Fruit fly (Drosophila melanogaster) whole organism, prepupa: ENCODE data around the gene mal.

Experiments used
- Blimp-1 ChIP-seq: fragments of 200-800 bp; sonication (Bioruptor generic); optimal IDR thresholded peaks from 3 replicates; lab custom pipeline; 2017; ENCODE audit warnings: missing biosample characterization, missing genetic modification characterization, mild to moderate bottlenecking, moderate library complexity, missing genetic modification reagents
- CG15336 ChIP-seq: fragments of 200-800 bp; sonication (Bioruptor generic); IDR thresholded peaks from 2 replicates; pipeline ENCODE4 v1.3.6; 2022; ENCODE audit warnings: missing biosample characterization, missing genetic modification characterization
- CG1621 ChIP-seq: fragments of 200-800 bp; sonication (Bioruptor generic); optimal IDR thresholded peaks from 3 replicates; lab custom pipeline; 2018; ENCODE audit warnings: missing biosample characterization, mild to moderate bottlenecking, missing genetic modification characterization
- CG3032 ChIP-seq: fragments of 200-800 bp; optimal IDR thresholded peaks from 2 replicates; lab custom pipeline; 2019; ENCODE audit warnings: missing biosample characterization, mild to moderate bottlenecking, missing genetic modification characterization, moderate library complexity
- CG31627 ChIP-seq: fragments of 200-800 bp; sonication (Bioruptor generic); optimal IDR thresholded peaks from 3 replicates; lab custom pipeline; 2016; ENCODE audit warnings: missing biosample characterization, missing genetic modification characterization
- CG32006 ChIP-seq: fragments of 200-800 bp; sonication (Bioruptor generic); optimal IDR thresholded peaks from 3 replicates; lab custom pipeline; 2017; ENCODE audit warnings: missing biosample characterization, mild to moderate bottlenecking, missing genetic modification characterization
- CG34406 ChIP-seq: fragments of 200-800 bp; sonication (Bioruptor generic); optimal IDR thresholded peaks from 3 replicates; lab custom pipeline; 2016; ENCODE audit warnings: missing biosample characterization, missing genetic modification characterization
- CG4318 ChIP-seq: fragments of 200-800 bp; sonication (Bioruptor generic); optimal IDR thresholded peaks from 3 replicates; lab custom pipeline; 2017; ENCODE audit warnings: missing biosample characterization, mild to moderate bottlenecking, missing genetic modification characterization
- CG6792 ChIP-seq: fragments of 200-800 bp; sonication (Bioruptor generic); optimal IDR thresholded peaks from 3 replicates; lab custom pipeline; 2016; ENCODE audit warnings: missing biosample characterization, missing genetic modification characterization
- CG6854 ChIP-seq: fragments of 200-800 bp; sonication (Bioruptor generic); optimal IDR thresholded peaks from 2 replicates; lab custom pipeline; 2017; ENCODE audit warnings: missing biosample characterization, mild to moderate bottlenecking, missing genetic modification characterization
- CG8119 ChIP-seq: fragments of 200-800 bp; sonication (Bioruptor generic); IDR thresholded peaks from 3 replicates; pipeline ENCODE4 v1.3.6; 2022; ENCODE audit warnings: missing biosample characterization, missing genetic modification characterization
- CG8319 ChIP-seq: fragments of 200-800 bp; sonication (Bioruptor generic); optimal IDR thresholded peaks from 3 replicates; lab custom pipeline; 2016; ENCODE audit warnings: missing biosample characterization, missing genetic modification characterization
- CG9139 ChIP-seq: fragments of 200-800 bp; sonication (Bioruptor generic); optimal IDR thresholded peaks from 3 replicates; lab custom pipeline; 2017; ENCODE audit warnings: missing biosample characterization, mild to moderate bottlenecking, missing genetic modification characterization
- Eip78C ChIP-seq: fragments of 200-800 bp; sonication (Bioruptor generic); peaks from one replicate; lab custom pipeline; 2016; ENCODE audit warnings: missing biosample characterization, missing genetic modification characterization
- Ets21C ChIP-seq: fragments of 200-800 bp; sonication (Bioruptor generic); optimal IDR thresholded peaks from 3 replicates; lab custom pipeline; 2016; ENCODE audit warnings: missing biosample characterization, missing genetic modification characterization
- Ets96B ChIP-seq: fragments of 200-800 bp; optimal IDR thresholded peaks from 2 replicates; lab custom pipeline; 2019; ENCODE audit warnings: missing biosample characterization, mild to moderate bottlenecking, missing genetic modification characterization, moderate library complexity
- Gug ChIP-seq: fragments of 200-800 bp; sonication (Bioruptor generic); IDR thresholded peaks from 2 replicates; pipeline ENCODE4 v1.3.6; 2022; ENCODE audit warnings: missing biosample characterization, missing genetic modification characterization
- Hr38 ChIP-seq: sonication (Bioruptor generic); optimal IDR thresholded peaks from 2 replicates; lab custom pipeline; 2016; ENCODE audit warnings: missing biosample characterization, missing genetic modification characterization
- Hr39 ChIP-seq: fragments of 200-800 bp; sonication (Bioruptor generic); optimal IDR thresholded peaks from 2 replicates; lab custom pipeline; 2016; ENCODE audit warnings: missing biosample characterization, missing genetic modification characterization
- Hr4 ChIP-seq: fragments of 200-800 bp; sonication (Bioruptor generic); optimal IDR thresholded peaks from 3 replicates; lab custom pipeline; 2016; ENCODE audit warnings: missing biosample characterization, missing genetic modification characterization
- Met ChIP-seq: fragments of 200-800 bp; sonication (Bioruptor generic); optimal IDR thresholded peaks from 3 replicates; lab custom pipeline; 2016; ENCODE audit warnings: missing biosample characterization, missing genetic modification characterization
- OdsH ChIP-seq: fragments of 200-800 bp; sonication (Bioruptor generic); optimal IDR thresholded peaks from 3 replicates; lab custom pipeline; 2016; ENCODE audit warnings: missing biosample characterization, missing genetic modification characterization
- achi ChIP-seq: fragments of 200-800 bp; sonication (Bioruptor generic); optimal IDR thresholded peaks from 3 replicates; lab custom pipeline; 2016; ENCODE audit warnings: missing biosample characterization, missing genetic modification characterization
- cyc ChIP-seq: fragments of 200-800 bp; sonication (Bioruptor generic); optimal IDR thresholded peaks from 3 replicates; lab custom pipeline; 2016; ENCODE audit warnings: missing biosample characterization, missing genetic modification characterization
- dsx ChIP-seq: fragments of 200-800 bp; optimal IDR thresholded peaks from 3 replicates; lab custom pipeline; 2019; ENCODE audit warnings: missing biosample characterization, mild to moderate bottlenecking, missing genetic modification characterization, moderate library complexity; ENCODE audit not compliant: poor library complexity, severe bottlenecking
- esn ChIP-seq: fragments of 200-800 bp; sonication (Bioruptor generic); optimal IDR thresholded peaks from 2 replicates; lab custom pipeline; 2016; ENCODE audit warnings: missing biosample characterization, mild to moderate bottlenecking, missing genetic modification characterization, moderate library complexity
- fd59A ChIP-seq: fragments of 200-800 bp; sonication (Bioruptor generic); optimal IDR thresholded peaks from 2 replicates; lab custom pipeline; 2017; ENCODE audit warnings: missing biosample characterization, mild to moderate bottlenecking, missing genetic modification characterization, missing genetic modification reagents
- fd85E ChIP-seq: fragments of 200-800 bp; sonication (Bioruptor generic); optimal IDR thresholded peaks from 3 replicates; lab custom pipeline; 2016; ENCODE audit warnings: missing biosample characterization, missing genetic modification characterization
- lz ChIP-seq: fragments of 200-800 bp; sonication (Bioruptor generic); optimal IDR thresholded peaks from 3 replicates; lab custom pipeline; 2016; ENCODE audit warnings: missing biosample characterization, missing genetic modification characterization
- net ChIP-seq: fragments of 200-800 bp; sonication (Bioruptor generic); optimal IDR thresholded peaks from 3 replicates; lab custom pipeline; 2016; ENCODE audit warnings: missing biosample characterization, missing genetic modification characterization
- pdm3 ChIP-seq: fragments of 200-800 bp; sonication (Bioruptor generic); optimal IDR thresholded peaks from 3 replicates; lab custom pipeline; 2016; ENCODE audit warnings: missing biosample characterization, missing genetic modification characterization
- salr ChIP-seq, 2 experiments: fragments of 200-800 bp; sonication (Bioruptor generic); optimal IDR thresholded peaks; 3 replicates each; lab custom pipeline; 2016 to 2018; ENCODE audit warnings: missing biosample characterization in 2 of 2, missing genetic modification characterization in 2 of 2, mild to moderate bottlenecking in 1 of 2
- svp ChIP-seq: fragments of 200-800 bp; sonication (Bioruptor generic); peaks from one replicate; lab custom pipeline; 2016; ENCODE audit warnings: missing biosample characterization, missing genetic modification characterization
- topi ChIP-seq: fragments of 200-800 bp; sonication (Bioruptor generic); optimal IDR thresholded peaks from 3 replicates; lab custom pipeline; 2016; ENCODE audit warnings: missing biosample characterization, missing genetic modification characterization

Gene mal

DNA sequence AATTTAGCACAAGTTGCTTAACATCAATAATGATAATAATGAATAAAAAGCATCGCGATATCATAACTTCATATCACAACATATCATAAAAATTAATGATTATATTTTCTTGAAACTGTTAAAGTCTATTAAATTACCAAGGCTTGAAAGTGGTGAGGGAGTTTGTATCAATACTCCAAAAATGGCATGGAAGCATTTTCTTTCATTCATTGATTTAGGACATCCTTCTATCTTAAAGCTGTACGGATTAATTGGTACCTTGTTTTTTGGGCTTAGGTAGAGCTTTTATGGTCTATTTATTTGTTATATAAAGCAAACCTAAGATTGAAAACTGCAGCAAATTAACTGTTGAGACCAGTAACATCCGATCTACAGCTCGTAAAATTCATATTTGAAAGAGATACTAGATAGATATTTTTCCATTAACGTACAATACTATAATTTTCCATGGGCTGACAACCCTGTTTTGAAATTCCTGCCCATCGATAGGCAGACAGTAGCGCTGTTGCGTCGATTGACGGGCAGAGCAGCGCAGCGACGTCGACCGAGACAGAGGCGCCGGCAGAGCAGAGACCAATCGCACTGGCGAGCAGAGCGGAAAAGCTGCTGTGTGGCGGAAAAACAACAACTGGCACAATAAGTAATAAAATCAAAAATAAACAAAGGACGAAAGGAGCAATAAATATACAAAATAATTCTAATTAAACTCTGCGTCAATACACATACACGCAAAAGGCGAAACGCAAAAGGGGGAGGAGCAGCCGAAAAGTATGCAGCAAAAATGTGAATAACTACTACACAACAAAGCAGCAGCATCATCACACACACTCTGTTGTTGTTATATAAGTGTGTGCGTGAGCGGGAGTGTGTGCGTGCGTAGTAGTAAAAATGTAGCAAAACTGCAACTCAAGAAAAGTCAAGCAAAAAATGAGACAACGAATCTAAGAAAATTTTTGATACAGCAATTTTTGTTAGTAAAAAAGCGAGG, 4.2 kb downstream of the mal start, which contains the start of gene CG1695:
Gene CG1695, plus strand, starts transcription at position 606 of the 988 bp plus-strand sequence.
- no peak for TF ChIP-seq fd85E (GFP tag; lab: Kevin White, UChicago)
- TF ChIP-seq Met (GFP tag; lab: Kevin White, UChicago), result peak; percentile 23
- TF ChIP-seq Eip78C (GFP tag; lab: Kevin White, UChicago), result peak; percentile 69
- peak; percentile 43 for TF ChIP-seq CG32006
- TF ChIP-seq CG9139 (GFP tag; lab: Kevin White, UChicago), result no peak
- peak; percentile 69 for TF ChIP-seq svp (GFP tag; lab: Kevin White, UChicago)
- no peak for TF ChIP-seq CG8319 (GFP tag; lab: Kevin White, UChicago)
- TF ChIP-seq Hr39 (GFP tag; lab: Kevin White, UChicago), result peak; percentile 20
- TF ChIP-seq esn, result peak; percentile 18
- peak; percentile 21 for TF ChIP-seq pdm3 (GFP tag; lab: Kevin White, UChicago)
- peak; percentile 21 for TF ChIP-seq CG31627 (GFP tag; lab: Kevin White, UChicago)
- TF ChIP-seq CG4318 (GFP tag; lab: Kevin White, UChicago), result no peak
- no peak for TF ChIP-seq Ets21C (GFP tag; lab: Kevin White, UChicago)
- TF ChIP-seq achi (GFP tag; lab: Kevin White, UChicago), result peak; percentile 4
- peak; percentile 32 for TF ChIP-seq CG6792 (GFP tag; lab: Kevin White, UChicago)
- TF ChIP-seq CG8119 (GFP tag; lab: Robert Waterston, UW), result no peak
- peak; percentile 37 for TF ChIP-seq cyc (GFP tag; lab: Kevin White, UChicago)
- TF ChIP-seq Ets96B (tag; lab: Kevin White, UChicago), result no peak
- TF ChIP-seq OdsH, result peak; percentile 23
- TF ChIP-seq CG15336 (GFP tag; lab: Robert Waterston, UW), result 0 out of 2 replicates have a peak, but pooled peaks have one; percentile 7
- TF ChIP-seq topi (GFP tag; lab: Kevin White, UChicago), result peak; percentile 16
- peak; percentile 8 for TF ChIP-seq Hr4 (GFP tag; lab: Kevin White, UChicago)
- TF ChIP-seq salr (GFP tag; optimal IDR thresholded peaks at IDR 0.05; lab: Kevin White, UChicago), result no peak
- peak; percentile 5 for TF ChIP-seq lz (GFP tag; lab: Kevin White, UChicago)
- TF ChIP-seq Hr38 (GFP tag; lab: Kevin White, UChicago), result no peak

dm6 chrX:20434534-20434933, 5.1 kb downstream of the mal start:
- TF ChIP-seq net (no peak), Blimp-1 (GFP tag; lab: Kevin White, UChicago) (no peak), Eip78C (GFP tag; lab: Kevin White, UChicago) (peak; percentile 59), CG1621 (tag; lab: Kevin White, UChicago) (no peak), CG34406 (no peak)

- TF ChIP-seq dsx (GFP tag; lab: Kevin White, UChicago) (no peak), salr (GFP tag; optimal IDR thresholded peaks at IDR 0.05; lab: Kevin White, UChicago) (no peak), CG4318 (GFP tag; lab: Kevin White, UChicago) (no peak), CG8319 (GFP tag; lab: Kevin White, UChicago) (no peak), fd59A (GFP tag; lab: Kevin White, UChicago) (no peak), Met (GFP tag; lab: Kevin White, UChicago) (no peak), OdsH (no peak), CG3032 (tag; lab: Kevin White, UChicago) (no peak), Gug (GFP tag; lab: Robert Waterston, UW) (no peak), CG1621 (tag; lab: Kevin White, UChicago) (no peak), lz (GFP tag; lab: Kevin White, UChicago) (no peak), CG6854 (GFP tag; lab: Kevin White, UChicago) (no peak)
Observed at dm6 chrX:20436866-20437265, 7.4 kb downstream of the mal start.
